Worm (Caenorhabditis elegans): ENCODE measurements around the gene C39H7.4.

The C39H7.4 gene

ce11 chrIV:5635551-5635950, 21.1 kb upstream of the C39H7.4 start, which contains the start of gene srd-13:
Gene srd-13 (minus strand): TSS chrIV:5635651.
- TF ChIP-seq unc-62 (GFP tag; optimal IDR thresholded peaks at IDR 0.05), result no peak

- no peak for TF ChIP-seq unc-62 (GFP tag; optimal IDR thresholded peaks at IDR 0.05)
Measured at ce11 chrIV:5632536-5632935, 18.1 kb upstream of the C39H7.4 start.

- TF ChIP-seq unc-62 (GFP tag; optimal IDR thresholded peaks at IDR 0.05), result no peak
Measured at ce11 chrIV:5631628-5632027, 17.2 kb upstream of the C39H7.4 start, which contains the start of gene ttbk-8.2. Gene ttbk-8.2 (plus strand): TSS chrIV:5631928.

- TF ChIP-seq unc-62 (GFP tag; optimal IDR thresholded peaks at IDR 0.05), result no peak
Measured at ce11 chrIV:5630156-5630555, 15.7 kb upstream of the C39H7.4 start, which contains the start of gene srd-12. Gene srd-12 (minus strand): TSS chrIV:5630256.

- no peak for TF ChIP-seq unc-62 (GFP tag; optimal IDR thresholded peaks at IDR 0.05)
Measured at ce11 chrIV:5627056-5627455, 12.6 kb upstream of the C39H7.4 start, which contains the start of gene srsx-14. Gene srsx-14 (minus strand): TSS chrIV:5627156.

- TF ChIP-seq unc-62 (GFP tag; optimal IDR thresholded peaks at IDR 0.05), result no peak
Measured at ce11 chrIV:5623718-5624117, 9.3 kb upstream of the C39H7.4 start, which contains the start of gene srsx-15. Gene srsx-15 (minus strand): TSS chrIV:5623818.

- no peak for TF ChIP-seq unc-62 (GFP tag; optimal IDR thresholded peaks at IDR 0.05)
Measured at ce11 chrIV:5619643-5620042, 5.2 kb upstream of the C39H7.4 start, which contains the start of gene srsx-16. Gene srsx-16 (minus strand): TSS chrIV:5619743.

- TF ChIP-seq unc-62 (GFP tag; optimal IDR thresholded peaks at IDR 0.05), result no peak
Measured at ce11 chrIV:5607343-5607742, 7.1 kb downstream of the C39H7.4 start.

- TF ChIP-seq unc-62 (GFP tag; optimal IDR thresholded peaks at IDR 0.05), result no peak
Measured at ce11 chrIV:5605225-5605624, 9.2 kb downstream of the C39H7.4 start.

- no peak for TF ChIP-seq unc-62 (GFP tag; optimal IDR thresholded peaks at IDR 0.05)
Measured at ce11 chrIV:5604465-5604864, 9.9 kb downstream of the C39H7.4 start.

- TF ChIP-seq unc-62 (GFP tag; optimal IDR thresholded peaks at IDR 0.05), result no peak
Measured at ce11 chrIV:5603321-5603720, 11.1 kb downstream of the C39H7.4 start.

- TF ChIP-seq unc-62 (GFP tag; optimal IDR thresholded peaks at IDR 0.05), result no peak
Measured at ce11 chrIV:5602415-5602814, 12.0 kb downstream of the C39H7.4 start.

- TF ChIP-seq unc-62 (GFP tag; optimal IDR thresholded peaks at IDR 0.05), result no peak
Measured at ce11 chrIV:5600316-5600715, 14.1 kb downstream of the C39H7.4 start.

ce11 chrIV:5598515-5599132, 15.8 kb downstream of the C39H7.4 start:
- no peak for TF ChIP-seq unc-62 (GFP tag; optimal IDR thresholded peaks at IDR 0.05)

- TF ChIP-seq unc-62 (GFP tag; optimal IDR thresholded peaks at IDR 0.05), result no peak
Measured at ce11 chrIV:5595567-5595966, 18.8 kb downstream of the C39H7.4 start.

ce11 chrIV:5593804-5594214, 20.6 kb downstream of the C39H7.4 start:
- TF ChIP-seq unc-62 (GFP tag; optimal IDR thresholded peaks at IDR 0.05), result no peak

ce11 chrIV:5592956-5593355, 21.5 kb downstream of the C39H7.4 start:
- TF ChIP-seq unc-62 (GFP tag; optimal IDR thresholded peaks at IDR 0.05), result no peak

- no peak for TF ChIP-seq unc-62 (GFP tag; optimal IDR thresholded peaks at IDR 0.05)
Measured at ce11 chrIV:5591134-5591533, 23.3 kb downstream of the C39H7.4 start.
